Worm (Caenorhabditis elegans) whole organism, L4 larva: ENCODE results near the gene C17B7.14.

ENCODE experiments used
- D1046.2 ChIP-seq: fragments of 200-800 bp; sonication (Bioruptor generic); IDR thresholded peaks from 2 replicates; pipeline ENCODE4 v1.3.6; 2022; ENCODE audit warnings: missing genetic modification characterization, missing compliant biosample characterization
- F26F4.8 ChIP-seq: fragments of 200-800 bp; sonication (Bioruptor generic); conservative IDR thresholded peaks from 2 replicates; pipeline ENCODE4 v1.3.6; 2022; ENCODE audit warnings: missing genetic modification characterization, missing compliant biosample characterization
- F44E2.7 ChIP-seq: fragments of 200-800 bp; sonication (Bioruptor generic); IDR thresholded peaks from 2 replicates; pipeline ENCODE4 v2.1.2; 2022; ENCODE audit warnings: missing genetic modification characterization, missing compliant biosample characterization
- Y48G9A.11 ChIP-seq: fragments of 200-800 bp; sonication (Bioruptor generic); IDR thresholded peaks from 2 replicates; pipeline ENCODE4 v1.3.6; 2022; ENCODE audit warnings: missing genetic modification reagents, missing genetic modification characterization, missing compliant biosample characterization
- Y75B8A.6 ChIP-seq: fragments of 200-800 bp; sonication (Bioruptor generic); IDR thresholded peaks from 2 replicates; pipeline ENCODE4 v1.3.6; 2022; ENCODE audit warnings: missing genetic modification reagents, missing genetic modification characterization, missing compliant biosample characterization
- arid-1 ChIP-seq: fragments of 200-800 bp; sonication (Bioruptor generic); conservative IDR thresholded peaks from 2 replicates; pipeline ENCODE4 v1.3.6; 2022; ENCODE audit warnings: missing genetic modification reagents, missing genetic modification characterization, missing compliant biosample characterization
- attf-4 ChIP-seq: sonication (generic microtip); optimal IDR thresholded peaks from 3 replicates; lab custom pipeline; 2017; ENCODE audit warnings: missing biosample characterization, missing genetic modification characterization
- ceh-20 ChIP-seq: fragments of 200-800 bp; sonication (Bioruptor generic); IDR thresholded peaks from 2 replicates; pipeline ENCODE4 v1.3.6; 2022; ENCODE audit warnings: missing genetic modification reagents, missing genetic modification characterization, missing compliant biosample characterization
- ceh-28 ChIP-seq: fragments of 150-350 bp; optimal IDR thresholded peaks from 2 replicates; lab custom pipeline; 2014; ENCODE audit warnings: missing biosample characterization, missing genetic modification reagents, missing genetic modification characterization
- ceh-62 ChIP-seq: sonication (generic microtip); optimal IDR thresholded peaks from 2 replicates; lab custom pipeline; 2017; ENCODE audit warnings: missing biosample characterization, missing genetic modification characterization
- ceh-82 ChIP-seq: sonication (generic microtip); optimal IDR thresholded peaks from 2 replicates; lab custom pipeline; 2017; ENCODE audit warnings: missing biosample characterization, missing genetic modification characterization
- ces-1 ChIP-seq: fragments of 150-350 bp; sonication (generic microtip); optimal IDR thresholded peaks from 4 replicates; lab custom pipeline; 2014; ENCODE audit warnings: missing biosample characterization, missing genetic modification reagents, missing genetic modification characterization
- daf-16 ChIP-seq, 3 experiments: sonication (generic microtip); optimal IDR thresholded peaks; 2 replicates each; lab custom pipeline; 2016 to 2017; ENCODE audit warnings: missing genetic modification characterization in 3 of 3, missing genetic modification reagents in 3 of 3, mild to moderate bottlenecking in 2 of 3, missing compliant biosample characterization in 2 of 3, missing biosample characterization in 1 of 3, moderate library complexity in 1 of 3
- daf-8 ChIP-seq: fragments of 200-800 bp; sonication (Bioruptor generic); IDR thresholded peaks from 2 replicates; pipeline ENCODE4 v1.3.6; 2022; ENCODE audit warnings: missing genetic modification characterization, missing compliant biosample characterization
- dmd-8 ChIP-seq: fragments of 200-800 bp; sonication (Bioruptor generic); IDR thresholded peaks from 2 replicates; pipeline ENCODE4 v1.3.6; 2022; ENCODE audit warnings: missing genetic modification characterization, missing compliant biosample characterization
- egl-43 ChIP-seq: fragments of 200-800 bp; sonication (Bioruptor generic); IDR thresholded peaks from 2 replicates; pipeline ENCODE4 v1.3.6; 2022; ENCODE audit warnings: missing genetic modification reagents, missing genetic modification characterization, missing compliant biosample characterization
- fkh-10 ChIP-seq: fragments of 150-350 bp; optimal IDR thresholded peaks from 2 replicates; lab custom pipeline; 2014; ENCODE audit warnings: missing biosample characterization, missing genetic modification reagents, missing genetic modification characterization
- fos-1 ChIP-seq: fragments of 150-350 bp; optimal IDR thresholded peaks from 2 replicates; lab custom pipeline; 2014; ENCODE audit warnings: missing biosample characterization, missing genetic modification characterization
- lim-7 ChIP-seq: fragments of 200-800 bp; sonication (Bioruptor generic); IDR thresholded peaks from 2 replicates; pipeline ENCODE4 v1.3.6; 2022; ENCODE audit warnings: missing genetic modification characterization, missing compliant biosample characterization
- lin-15B ChIP-seq: fragments of 150-350 bp; sonication (generic microtip); optimal IDR thresholded peaks from 3 replicates; lab custom pipeline; 2014; ENCODE audit warnings: missing biosample characterization, missing genetic modification characterization
- madf-9 ChIP-seq: fragments of 200-800 bp; sonication (Bioruptor generic); conservative IDR thresholded peaks from 2 replicates; pipeline ENCODE4 v1.3.6; 2022; ENCODE audit warnings: missing genetic modification reagents, missing genetic modification characterization, missing compliant biosample characterization
- mdt-29 ChIP-seq: fragments of 200-800 bp; sonication (Bioruptor generic); IDR thresholded peaks from 2 replicates; pipeline ENCODE4 v1.3.6; 2022; ENCODE audit warnings: missing genetic modification reagents, missing genetic modification characterization, missing compliant biosample characterization
- nhr-102 ChIP-seq: sonication (generic microtip); optimal IDR thresholded peaks from 2 replicates; lab custom pipeline; 2016; ENCODE audit warnings: mild to moderate bottlenecking, missing genetic modification characterization, moderate library complexity, missing compliant biosample characterization
- nhr-28 ChIP-seq: fragments of 150-350 bp; optimal IDR thresholded peaks from 2 replicates; lab custom pipeline; 2014; ENCODE audit warnings: missing biosample characterization, missing genetic modification characterization
- nhr-41 ChIP-seq: fragments of 200-800 bp; sonication (Bioruptor generic); IDR thresholded peaks from 2 replicates; pipeline ENCODE4 v1.3.6; 2022; ENCODE audit warnings: missing genetic modification reagents, missing genetic modification characterization, missing compliant biosample characterization
- nhr-42 ChIP-seq: fragments of 200-800 bp; sonication (Bioruptor generic); IDR thresholded peaks from 2 replicates; pipeline ENCODE4 v1.3.6; 2022; ENCODE audit warnings: missing genetic modification characterization, missing compliant biosample characterization
- nhr-76 ChIP-seq: fragments of 150-350 bp; optimal IDR thresholded peaks from 2 replicates; lab custom pipeline; 2014; ENCODE audit warnings: missing biosample characterization, missing genetic modification characterization
- php-3 ChIP-seq: fragments of 200-800 bp; sonication (Bioruptor generic); IDR thresholded peaks from 2 replicates; pipeline ENCODE4 v1.3.6; 2022; ENCODE audit warnings: missing genetic modification reagents, missing genetic modification characterization, missing compliant biosample characterization
- skn-1 ChIP-seq: fragments of 150-350 bp; optimal IDR thresholded peaks from 2 replicates; lab custom pipeline; 2014; ENCODE audit warnings: missing biosample characterization, missing genetic modification characterization
- snpc-1.2 ChIP-seq: fragments of 200-800 bp; sonication (Bioruptor generic); IDR thresholded peaks from 2 replicates; pipeline ENCODE4 v1.3.6; 2022; ENCODE audit warnings: missing genetic modification reagents, missing genetic modification characterization, missing compliant biosample characterization
- snpc-4 ChIP-seq: fragments of 150-350 bp; optimal IDR thresholded peaks from 2 replicates; lab custom pipeline; 2014; ENCODE audit warnings: missing biosample characterization, missing genetic modification characterization
- spr-3 ChIP-seq: fragments of 200-800 bp; sonication (Bioruptor generic); optimal IDR thresholded peaks from 2 replicates; lab custom pipeline; 2018; ENCODE audit warnings: mild to moderate bottlenecking, missing genetic modification characterization, missing compliant biosample characterization
- tra-1 ChIP-seq: fragments of 200-800 bp; sonication (Bioruptor generic); IDR thresholded peaks from 2 replicates; pipeline ENCODE4 v1.3.6; 2022; ENCODE audit warnings: missing genetic modification reagents, missing genetic modification characterization, missing compliant biosample characterization
- unc-39 ChIP-seq: sonication (generic microtip); optimal IDR thresholded peaks from 2 replicates; lab custom pipeline; 2017; ENCODE audit warnings: missing biosample characterization, missing genetic modification characterization
- vab-7 ChIP-seq: fragments of 200-800 bp; sonication (Bioruptor generic); IDR thresholded peaks from 2 replicates; pipeline ENCODE4 v1.3.6; 2022; ENCODE audit warnings: missing genetic modification reagents, missing genetic modification characterization, missing compliant biosample characterization
- zag-1 ChIP-seq: fragments of 150-350 bp; optimal IDR thresholded peaks from 2 replicates; lab custom pipeline; 2014; ENCODE audit warnings: missing biosample characterization, missing genetic modification characterization
- zfp-2 ChIP-seq: sonication (generic microtip); optimal IDR thresholded peaks from 2 replicates; lab custom pipeline; 2016; ENCODE audit warnings: mild to moderate bottlenecking, missing genetic modification characterization, missing compliant biosample characterization
- zfp-3 ChIP-seq: fragments of 200-800 bp; sonication (Bioruptor generic); conservative IDR thresholded peaks from 2 replicates; pipeline ENCODE4 v1.3.6; 2022; ENCODE audit warnings: missing genetic modification reagents, missing genetic modification characterization, missing compliant biosample characterization
- zip-11 ChIP-seq: fragments of 200-800 bp; sonication (Bioruptor generic); IDR thresholded peaks from 2 replicates; pipeline ENCODE4 v1.3.6; 2022; ENCODE audit warnings: missing genetic modification characterization, missing compliant biosample characterization
- zip-2 ChIP-seq: fragments of 150-350 bp; optimal IDR thresholded peaks from 2 replicates; lab custom pipeline; 2014; ENCODE audit warnings: missing biosample characterization, missing genetic modification characterization

The C17B7.14 gene

DNA sequence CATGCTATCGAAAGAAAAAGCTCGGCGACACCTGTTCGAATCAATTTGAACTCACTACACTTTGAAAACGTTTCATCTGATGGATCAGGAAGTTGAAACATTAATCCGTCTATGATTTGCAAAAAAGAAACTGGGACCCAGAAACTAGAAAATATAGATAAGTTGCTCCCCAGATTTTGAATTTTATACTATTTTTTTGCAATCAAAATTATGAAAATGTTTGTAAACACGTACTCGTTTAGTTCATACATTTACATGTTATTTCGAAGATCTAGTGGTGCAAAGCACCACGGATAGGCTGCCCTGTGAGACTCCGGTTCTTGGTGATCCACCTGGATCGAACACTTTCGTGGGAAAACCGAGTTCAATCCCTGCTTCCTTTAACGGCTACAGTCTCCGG, 21.6 kb upstream of the C17B7.14 start, which contains the start of gene C17B7.10:
Gene C17B7.10 (minus strand): TSS at position 101 of the 400 bp plus-strand sequence.
- TF ChIP-seq snpc-4 (tag; lab: Kevin White, UChicago), result no peak
- TF ChIP-seq zip-2, result no peak
- TF ChIP-seq unc-39, result no peak
- no peak for TF ChIP-seq zag-1 (tag; lab: Kevin White, UChicago)
- TF ChIP-seq arid-1 (GFP tag; lab: Robert Waterston, UW), result no peak
- no peak for TF ChIP-seq F26F4.8
- no peak for TF ChIP-seq madf-9 (GFP tag; lab: Robert Waterston, UW)
- no peak for TF ChIP-seq php-3 (GFP tag; lab: Robert Waterston, UW)
- TF ChIP-seq nhr-102 (tag; lab: Kevin White, UChicago), result no peak

DNA sequence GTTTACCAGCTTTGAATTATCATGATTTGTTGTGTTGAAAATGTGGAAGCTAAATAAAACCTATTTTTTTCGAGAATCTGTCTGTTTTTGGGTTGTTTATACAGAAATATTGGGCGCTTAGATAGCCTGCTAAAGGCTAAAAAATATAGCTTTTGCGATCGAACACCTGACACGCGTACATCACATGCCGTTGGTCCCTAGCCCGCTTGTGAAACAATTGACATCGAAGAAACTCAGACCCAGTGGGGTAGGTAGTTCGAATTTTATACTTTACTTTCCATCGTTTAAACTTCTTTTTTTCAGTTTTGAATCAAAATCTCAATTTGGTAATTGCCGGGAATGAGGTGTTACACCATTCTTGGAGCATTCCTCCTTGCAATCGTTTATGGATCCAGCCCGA, 18.7 kb upstream of the C17B7.14 start, which contains the start of gene C17B7.4:
Gene C17B7.4 (plus strand): TSS at position 301 of the 400 bp plus-strand sequence.
- no peak for TF ChIP-seq zfp-2 (tag; lab: Kevin White, UChicago)
- no peak for TF ChIP-seq lim-7 (GFP tag; lab: Robert Waterston, UW)
- TF ChIP-seq zip-2, result no peak
- TF ChIP-seq Y75B8A.6 (GFP tag; lab: Robert Waterston, UW), result no peak
- no peak for TF ChIP-seq zfp-3 (GFP tag; lab: Robert Waterston, UW)
- TF ChIP-seq lin-15B (tag; lab: Kevin White, UChicago), result no peak
- TF ChIP-seq ceh-62, result no peak
- TF ChIP-seq fkh-10, result no peak
- no peak for TF ChIP-seq snpc-1.2 (GFP tag; lab: Robert Waterston, UW)
- no peak for TF ChIP-seq daf-8 (GFP tag; lab: Robert Waterston, UW)
- no peak for TF ChIP-seq ceh-82
- no peak for TF ChIP-seq arid-1 (GFP tag; lab: Robert Waterston, UW)

DNA sequence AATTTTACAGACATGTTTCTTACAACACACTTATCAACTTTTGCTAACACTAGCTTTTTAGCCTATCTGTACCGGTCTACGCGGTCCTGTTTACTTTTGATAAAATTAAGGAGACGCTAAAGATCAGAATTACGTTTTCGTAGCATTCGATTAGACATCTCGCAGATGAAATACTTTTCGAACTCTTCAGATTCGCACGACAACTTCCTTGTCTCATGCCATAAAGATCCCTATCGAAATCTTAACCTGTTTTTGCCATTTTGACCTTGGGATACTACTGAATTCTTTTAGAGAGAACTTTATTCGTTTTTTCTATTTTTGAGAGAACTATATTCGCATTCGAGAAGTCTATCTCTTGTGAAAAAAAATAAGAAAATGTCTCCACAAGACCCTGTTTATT, 13.0 kb upstream of the C17B7.14 start, which contains the start of gene C17B7.5:
Gene C17B7.5 (plus strand): TSS at position 301 of the 400 bp plus-strand sequence.
- TF ChIP-seq nhr-76 (tag; lab: Kevin White, UChicago), result no peak
- TF ChIP-seq zip-11 (GFP tag; lab: Robert Waterston, UW), result no peak
- TF ChIP-seq attf-4, result no peak
- TF ChIP-seq dmd-8, result no peak
- no peak for TF ChIP-seq tra-1 (GFP tag; lab: Robert Waterston, UW)
- TF ChIP-seq F44E2.7 (GFP tag; lab: Robert Waterston, UW), result no peak
- no peak for TF ChIP-seq Y48G9A.11
- TF ChIP-seq daf-16 (GFP tag; optimal IDR thresholded peaks at IDR 0.05; lab: Kevin White, UChicago), result no peak
- TF ChIP-seq daf-16 (tag; optimal IDR thresholded peaks at IDR 0.05; lab: Kevin White, UChicago), result no peak
- TF ChIP-seq D1046.2 (GFP tag; lab: Robert Waterston, UW), result no peak
- no peak for TF ChIP-seq ceh-20

DNA sequence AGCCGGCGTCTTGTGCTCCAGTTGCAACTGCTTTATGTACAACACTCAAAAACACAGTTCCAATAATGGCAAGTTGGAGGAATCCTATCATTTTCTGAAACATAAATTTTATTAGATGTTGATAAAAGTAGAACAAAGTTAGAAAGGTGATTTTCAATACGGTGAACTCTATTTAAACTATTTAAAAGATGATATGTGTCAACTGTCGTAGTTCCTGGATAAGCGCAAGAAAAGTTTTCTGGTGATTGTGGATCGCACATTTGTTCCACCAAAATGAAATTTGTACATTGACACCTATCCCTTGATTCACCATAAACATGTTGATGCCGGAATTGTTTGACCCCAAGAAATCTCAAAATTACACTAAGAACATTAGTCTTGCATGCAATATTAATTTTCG, 11.7 kb upstream of the C17B7.14 start, which contains the start of gene C17B7.9:
Gene C17B7.9 (minus strand): TSS at position 101 of the 400 bp plus-strand sequence.
- TF ChIP-seq mdt-29 (no peak), nhr-42 (GFP tag; lab: Robert Waterston, UW) (no peak), ceh-28 (tag; lab: Kevin White, UChicago) (no peak), zip-2 (no peak), spr-3 (GFP tag; lab: Kevin White, UChicago) (no peak), vab-7 (GFP tag; lab: Robert Waterston, UW) (no peak), nhr-41 (no peak), fkh-10 (no peak), zip-11 (GFP tag; lab: Robert Waterston, UW) (no peak), fos-1 (no peak), ces-1 (no peak), madf-9 (GFP tag; lab: Robert Waterston, UW) (no peak), skn-1 (tag; lab: Kevin White, UChicago) (no peak), nhr-28 (no peak), egl-43 (no peak), dmd-8 (no peak)
